Fruit fly (Drosophila melanogaster): ENCODE results near the gene CG13713.

CG13713 gene

dm6 chr3L:4691775-4692174 lies 5.6 kb upstream of the CG13713 start (continued):
- TF ChIP-seq CG12155 (GFP tag; optimal IDR thresholded peaks at IDR 0.05) (no peak), NC2β (GFP tag; optimal IDR thresholded peaks at IDR 0.05) (no peak), CG34376 (GFP tag; optimal IDR thresholded peaks at IDR 0.05) (no peak), gsb-n (tag; optimal IDR thresholded peaks at IDR 0.05) (peak; percentile 12), CG2129 (GFP tag; IDR thresholded peaks at IDR 0.05; ENCODE audit: partially characterized antibody) (no peak), CG8359 (GFP tag; optimal IDR thresholded peaks at IDR 0.05; ENCODE audit: borderline replicate concordance) (no peak), sc (optimal IDR thresholded peaks at IDR 0.05) (no peak), sc (GFP tag; optimal IDR thresholded peaks at IDR 0.05) (peak; percentile 12), CG12744 (GFP tag; optimal IDR thresholded peaks at IDR 0.05) (no peak), dati (GFP tag; IDR thresholded peaks at IDR 0.05) (no peak), Hand (GFP tag; optimal IDR thresholded peaks at IDR 0.05) (no peak), zfh2 (GFP tag; optimal IDR thresholded peaks at IDR 0.05) (no peak), sens-2 (GFP tag; IDR thresholded peaks at IDR 0.05) (no peak), Hr51 (GFP tag; optimal IDR thresholded peaks at IDR 0.05) (peak in 1 of 2 experiments; percentile 48), CG6254 (GFP tag; optimal IDR thresholded peaks at IDR 0.05) (peak; percentile 1), CG33557 (GFP tag; optimal IDR thresholded peaks at IDR 0.05) (no peak), Rx (GFP tag; IDR thresholded peaks at IDR 0.05) (no peak), CG15514 (GFP tag; optimal IDR thresholded peaks at IDR 0.05) (no peak), zen2 (GFP tag; IDR thresholded peaks at IDR 0.05; ENCODE audit: partially characterized antibody) (no peak), org-1 (GFP tag; optimal IDR thresholded peaks at IDR 0.05) (peak; percentile 15), CG34422 (GFP tag; IDR thresholded peaks at IDR 0.05) (no peak), CG8924 (tag; optimal IDR thresholded peaks at IDR 0.05) (peak; percentile 16), CG2202 (tag; optimal IDR thresholded peaks at IDR 0.05) (no peak), CG6791 (GFP tag; IDR thresholded peaks at IDR 0.05; ENCODE audit: partially characterized antibody) (no peak), CHES-1-like (GFP tag; optimal IDR thresholded peaks at IDR 0.05) (no peak), dmrt11E (tag; optimal IDR thresholded peaks at IDR 0.05) (peak; percentile 15), Mad (GFP tag; optimal IDR thresholded peaks at IDR 0.05) (no peak), slp2 (GFP tag; optimal IDR thresholded peaks at IDR 0.05) (no peak), dimm (GFP tag; IDR thresholded peaks at IDR 0.05) (no peak), CG9817 (tag; optimal IDR thresholded peaks at IDR 0.05) (no peak), stwl (tag; optimal IDR thresholded peaks at IDR 0.05) (no peak), Ptx1 (GFP tag; IDR thresholded peaks at IDR 0.05) (0 out of 2 replicates have a peak, but pooled peaks have one; percentile 21), dmrt99B (tag; optimal IDR thresholded peaks at IDR 0.05) (peak; percentile 44), ato (GFP tag; IDR thresholded peaks at IDR 0.05; ENCODE audit: partially characterized antibody) (no peak), bcd (GFP tag; optimal IDR thresholded peaks at IDR 0.05) (peak; percentile 26), E2f1 (GFP tag; IDR thresholded peaks at IDR 0.05) (peak; percentile 27; the same call in 1 of the 2 replicates), trem (tag; optimal IDR thresholded peaks at IDR 0.05) (peak; percentile 45), gce (GFP tag; IDR thresholded peaks at IDR 0.05) (no peak), trh (GFP tag; optimal IDR thresholded peaks at IDR 0.05) (no peak), her (GFP tag; optimal IDR thresholded peaks at IDR 0.05) (no peak), aop (GFP tag; IDR thresholded peaks at IDR 0.05) (no peak), Optix (GFP tag; IDR thresholded peaks at IDR 0.05) (no peak), GATAe (GFP tag; conservative IDR thresholded peaks at IDR 0.05) (no peak), CG34224 (GFP tag; IDR thresholded peaks at IDR 0.05; ENCODE audit: partially characterized antibody) (no peak), CG11695 (GFP tag; IDR thresholded peaks at IDR 0.05) (no peak), Dip3 (GFP tag; optimal IDR thresholded peaks at IDR 0.05) (no peak), Nf-YC (tag; optimal IDR thresholded peaks at IDR 0.05) (no peak), sqz (GFP tag; optimal IDR thresholded peaks at IDR 0.05) (no peak), scrt (GFP tag; optimal IDR thresholded peaks at IDR 0.05) (no peak), jumu (GFP tag; optimal IDR thresholded peaks at IDR 0.05) (no peak), CG6175 (GFP tag; IDR thresholded peaks at IDR 0.05) (no peak)

All from whole organism, embryonic.